Worm (Caenorhabditis elegans) whole organism, L1 larva: ENCODE results near the gene fbxa-167.

Experiments used
- C04F5.9 ChIP-seq: sonication (generic microtip); optimal IDR thresholded peaks from 2 replicates; lab custom pipeline; 2016; ENCODE audit warnings: missing genetic modification characterization, missing compliant biosample characterization
- C34B4.2 ChIP-seq: sonication (generic microtip); optimal IDR thresholded peaks from 2 replicates; lab custom pipeline; 2017; ENCODE audit warnings: mild to moderate bottlenecking, missing genetic modification characterization, missing compliant biosample characterization
- F16B12.6 ChIP-seq: fragments of 150-350 bp; optimal IDR thresholded peaks from 2 replicates; lab custom pipeline; 2014; ENCODE audit warnings: missing biosample characterization, missing genetic modification characterization
- Y116A8C.19 ChIP-seq: sonication (generic microtip); optimal IDR thresholded peaks from 2 replicates; lab custom pipeline; 2016; ENCODE audit warnings: missing compliant biosample characterization, missing genetic modification characterization, borderline replicate concordance
- aha-1 ChIP-seq: fragments of 150-350 bp; optimal IDR thresholded peaks from 2 replicates; lab custom pipeline; 2014; ENCODE audit warnings: missing biosample characterization, missing genetic modification characterization
- ama-1 ChIP-seq: fragments of 150-350 bp; optimal IDR thresholded peaks from 2 replicates; lab custom pipeline; 2014
- ceh-8 ChIP-seq: fragments of 200-800 bp; sonication (Bioruptor generic); optimal IDR thresholded peaks from 2 replicates; lab custom pipeline; 2018; ENCODE audit warnings: mild to moderate bottlenecking, missing genetic modification characterization, moderate library complexity, missing compliant biosample characterization
- ceh-82 ChIP-seq, 3 experiments: fragments of 150-350 bp in 1 of 3; sonication (generic microtip) in 2 of 3; optimal IDR thresholded peaks; 2 replicates each; lab custom pipeline; 2014 to 2017; ENCODE audit warnings: missing biosample characterization in 3 of 3, missing genetic modification characterization in 3 of 3
- dpl-1 ChIP-seq, 3 experiments: fragments of 150-350 bp in 2 of 3; sonication (generic microtip) in 1 of 3; optimal IDR thresholded peaks; 2 replicates each; lab custom pipeline; 2014 to 2017; ENCODE audit warnings: missing biosample characterization in 3 of 3, missing genetic modification characterization in 3 of 3, missing genetic modification reagents in 3 of 3
- egl-27 ChIP-seq, 2 experiments: fragments of 150-350 bp in 1 of 2; sonication (generic microtip); optimal IDR thresholded peaks; 3 replicates each; lab custom pipeline; 2017 to 2018; ENCODE audit warnings: missing biosample characterization in 2 of 2, missing genetic modification characterization in 2 of 2, missing genetic modification reagents in 2 of 2
- elt-3 ChIP-seq, 6 experiments: fragments of 150-350 bp in 1 of 6; sonication (generic microtip); optimal IDR thresholded peaks; 2 replicates each; lab custom pipeline; 2017 to 2018; ENCODE audit warnings: missing biosample characterization in 6 of 6, missing genetic modification characterization in 6 of 6, inconsistent platforms in 1 of 6
- ets-5 ChIP-seq: fragments of 200-800 bp; sonication (Bioruptor generic); IDR thresholded peaks from 2 replicates; pipeline ENCODE4 v1.3.6; 2022; ENCODE audit warnings: missing genetic modification characterization, missing compliant biosample characterization
- fkh-10 ChIP-seq: sonication (generic microtip); optimal IDR thresholded peaks from 2 replicates; lab custom pipeline; 2017; ENCODE audit warnings: missing biosample characterization, missing genetic modification reagents, missing genetic modification characterization
- fkh-4 ChIP-seq: sonication (generic microtip); optimal IDR thresholded peaks from 2 replicates; lab custom pipeline; 2016; ENCODE audit warnings: missing compliant biosample characterization, missing genetic modification characterization, borderline replicate concordance
- fkh-8 ChIP-seq: sonication (generic microtip); optimal IDR thresholded peaks from 2 replicates; lab custom pipeline; 2016; ENCODE audit warnings: mild to moderate bottlenecking, missing genetic modification characterization, missing compliant biosample characterization
- fos-1 ChIP-seq: fragments of 150-350 bp; optimal IDR thresholded peaks from 2 replicates; lab custom pipeline; 2014; ENCODE audit warnings: missing biosample characterization, missing genetic modification characterization
- hlh-17 ChIP-seq: fragments of 200-800 bp; sonication (Bioruptor generic); optimal IDR thresholded peaks from 2 replicates; lab custom pipeline; 2018; ENCODE audit warnings: missing genetic modification characterization, mild to moderate bottlenecking, missing compliant biosample characterization, moderate library complexity, borderline replicate concordance
- hlh-4 ChIP-seq: sonication (generic microtip); optimal IDR thresholded peaks from 2 replicates; lab custom pipeline; 2016; ENCODE audit warnings: mild to moderate bottlenecking, missing genetic modification characterization, missing compliant biosample characterization
- isw-1 ChIP-seq: fragments of 200-800 bp; sonication (Bioruptor generic); IDR thresholded peaks from 2 replicates; pipeline ENCODE4 v1.3.6; 2022; ENCODE audit warnings: missing genetic modification characterization, missing compliant biosample characterization
- jun-1 ChIP-seq: fragments of 150-350 bp; optimal IDR thresholded peaks from 2 replicates; lab custom pipeline; 2014; ENCODE audit warnings: missing biosample characterization, missing genetic modification reagents, missing genetic modification characterization
- lin-14 ChIP-seq: fragments of 200-800 bp; sonication (Bioruptor generic); optimal IDR thresholded peaks from 2 replicates; lab custom pipeline; 2018; ENCODE audit warnings: mild to moderate bottlenecking, missing genetic modification characterization, moderate library complexity, missing compliant biosample characterization
- lin-35 ChIP-seq, 2 experiments: fragments of 150-350 bp; optimal IDR thresholded peaks; 2 replicates each; lab custom pipeline; 2014; ENCODE audit warnings: missing biosample characterization in 2 of 2, missing genetic modification characterization in 2 of 2, missing genetic modification reagents in 2 of 2
- lin-39 ChIP-seq: fragments of 150-350 bp; optimal IDR thresholded peaks from 2 replicates; lab custom pipeline; 2014; ENCODE audit warnings: missing biosample characterization, missing genetic modification reagents, missing genetic modification characterization
- mdl-1 ChIP-seq, 2 experiments: fragments of 150-350 bp; optimal IDR thresholded peaks; 2 replicates each; lab custom pipeline; 2014 to 2017; ENCODE audit warnings: missing biosample characterization in 2 of 2, missing genetic modification characterization in 2 of 2, inconsistent platforms in 1 of 2
- nhr-11 ChIP-seq: fragments of 150-350 bp; optimal IDR thresholded peaks from 2 replicates; lab custom pipeline; 2014; ENCODE audit warnings: missing biosample characterization, missing genetic modification characterization
- nhr-19 ChIP-seq: fragments of 200-800 bp; sonication (Bioruptor generic); conservative IDR thresholded peaks from 2 replicates; pipeline ENCODE4 v1.3.6; 2022; ENCODE audit warnings: missing genetic modification characterization, missing compliant biosample characterization
- nhr-20 ChIP-seq: sonication (generic microtip); optimal IDR thresholded peaks from 2 replicates; lab custom pipeline; 2016; ENCODE audit warnings: mild to moderate bottlenecking, missing genetic modification characterization, missing compliant biosample characterization
- nhr-237 ChIP-seq: fragments of 150-350 bp; optimal IDR thresholded peaks from 2 replicates; lab custom pipeline; 2014; ENCODE audit warnings: missing biosample characterization, missing genetic modification characterization
- nhr-47 ChIP-seq: sonication (generic microtip); optimal IDR thresholded peaks from 2 replicates; lab custom pipeline; 2016; ENCODE audit warnings: mild to moderate bottlenecking, missing genetic modification characterization, moderate library complexity, missing compliant biosample characterization
- nhr-71 ChIP-seq: sonication (generic microtip); optimal IDR thresholded peaks from 2 replicates; lab custom pipeline; 2016; ENCODE audit warnings: mild to moderate bottlenecking, missing genetic modification characterization, moderate library complexity, missing compliant biosample characterization
- nhr-76 ChIP-seq: sonication (generic microtip); optimal IDR thresholded peaks from 2 replicates; lab custom pipeline; 2017; ENCODE audit warnings: missing biosample characterization, missing genetic modification characterization
- nhr-77 ChIP-seq: fragments of 150-350 bp; optimal IDR thresholded peaks from 2 replicates; lab custom pipeline; 2014; ENCODE audit warnings: missing biosample characterization, missing genetic modification characterization
- nhr-84 ChIP-seq: sonication (generic microtip); optimal IDR thresholded peaks from 2 replicates; lab custom pipeline; 2017; ENCODE audit warnings: missing biosample characterization, missing genetic modification characterization
- pag-3 ChIP-seq: sonication (generic microtip); optimal IDR thresholded peaks from 2 replicates; lab custom pipeline; 2017; ENCODE audit warnings: missing genetic modification characterization, mild to moderate bottlenecking, missing compliant biosample characterization, antibody characterized with exemption, borderline replicate concordance; ENCODE audit not compliant: insufficient read depth
- pqm-1 ChIP-seq: sonication (generic microtip); optimal IDR thresholded peaks from 3 replicates; lab custom pipeline; 2017; ENCODE audit warnings: missing biosample characterization, missing genetic modification characterization
- skn-1 ChIP-seq: fragments of 150-350 bp; optimal IDR thresholded peaks from 2 replicates; lab custom pipeline; 2014; ENCODE audit warnings: missing biosample characterization, missing genetic modification characterization
- snpc-4 ChIP-seq: fragments of 150-350 bp; optimal IDR thresholded peaks from 2 replicates; lab custom pipeline; 2014; ENCODE audit warnings: missing biosample characterization, missing genetic modification characterization
- snu-23 ChIP-seq: sonication (generic microtip); optimal IDR thresholded peaks from 2 replicates; lab custom pipeline; 2016; ENCODE audit warnings: missing genetic modification characterization, missing compliant biosample characterization
- sox-4 ChIP-seq: sonication (generic microtip); optimal IDR thresholded peaks from 2 replicates; lab custom pipeline; 2016; ENCODE audit warnings: missing genetic modification characterization, missing compliant biosample characterization
- sup-37 ChIP-seq: fragments of 200-800 bp; sonication (Bioruptor generic); optimal IDR thresholded peaks from 2 replicates; lab custom pipeline; 2018; ENCODE audit warnings: mild to moderate bottlenecking, missing genetic modification characterization, missing compliant biosample characterization
- unc-30 ChIP-seq: sonication (generic microtip); optimal IDR thresholded peaks from 2 replicates; lab custom pipeline; 2017; ENCODE audit warnings: missing biosample characterization, missing genetic modification characterization
- unc-86 ChIP-seq: sonication (generic microtip); optimal IDR thresholded peaks from 2 replicates; lab custom pipeline; 2016; ENCODE audit warnings: missing genetic modification characterization, missing compliant biosample characterization
- unc-98 ChIP-seq: fragments of 200-800 bp; sonication (Bioruptor generic); IDR thresholded peaks from 2 replicates; pipeline ENCODE4 v1.3.6; 2022; ENCODE audit warnings: missing genetic modification characterization, missing compliant biosample characterization
- vab-15 ChIP-seq: sonication (generic microtip); optimal IDR thresholded peaks from 2 replicates; lab custom pipeline; 2017; ENCODE audit warnings: missing genotype, mild to moderate bottlenecking, missing genetic modification characterization, missing compliant biosample characterization
- xbp-1 ChIP-seq: sonication (generic microtip); optimal IDR thresholded peaks from 2 replicates; lab custom pipeline; 2016; ENCODE audit warnings: missing genetic modification characterization, missing compliant biosample characterization
- zag-1 ChIP-seq: fragments of 150-350 bp; optimal IDR thresholded peaks from 2 replicates; lab custom pipeline; 2014; ENCODE audit warnings: missing biosample characterization, missing genetic modification characterization
- zip-4 ChIP-seq: fragments of 200-800 bp; sonication (Bioruptor generic); optimal IDR thresholded peaks from 2 replicates; lab custom pipeline; 2018; ENCODE audit warnings: mild to moderate bottlenecking, missing genetic modification characterization, moderate library complexity, missing compliant biosample characterization
- ztf-11 ChIP-seq, 2 experiments: sonication (generic microtip); optimal IDR thresholded peaks; 2 replicates each; lab custom pipeline; 2016 to 2017; ENCODE audit warnings: missing genetic modification characterization in 2 of 2, missing biosample characterization in 1 of 2, missing compliant biosample characterization in 1 of 2

fbxa-167 gene

DNA sequence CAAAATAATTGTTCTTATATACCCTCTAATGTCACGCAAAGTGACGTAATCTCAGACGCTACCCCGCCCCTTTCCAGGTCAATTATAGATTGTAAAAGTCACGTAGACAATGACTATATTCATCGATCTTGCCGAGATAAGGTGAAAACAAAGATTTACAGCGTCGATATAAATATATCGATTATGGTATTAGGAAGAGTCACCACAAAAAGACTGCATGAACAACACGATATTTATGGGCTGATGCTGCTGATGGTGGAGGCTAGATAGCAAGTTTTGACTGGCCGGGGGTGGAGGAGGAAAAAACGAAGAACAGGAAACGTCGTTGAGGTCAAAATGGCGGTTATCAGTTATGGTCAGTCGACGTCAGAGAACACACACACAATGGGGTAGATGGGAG, 2.7 kb upstream of the fbxa-167 start (continued):
- TF ChIP-seq pag-3: no peak
- TF ChIP-seq nhr-76: no peak
- no peak for TF ChIP-seq sup-37 (GFP tag; lab: Kevin White, UChicago)
- TF ChIP-seq dpl-1 (GFP tag; optimal IDR thresholded peaks at IDR 0.05; lab: Kevin White, UChicago): no peak
- TF ChIP-seq aha-1 (tag; lab: Kevin White, UChicago): no peak
- TF ChIP-seq vab-15 (tag; lab: Kevin White, UChicago): no peak
- TF ChIP-seq pqm-1 (tag; lab: Kevin White, UChicago): no peak
- TF ChIP-seq snu-23: peak; percentile 33
- no peak for TF ChIP-seq C34B4.2 (tag; lab: Kevin White, UChicago)
- TF ChIP-seq ceh-8: no peak
- TF ChIP-seq hlh-17: no peak
- TF ChIP-seq Y116A8C.19 (tag; lab: Kevin White, UChicago): no peak
- TF ChIP-seq C04F5.9: no peak
- no peak for TF ChIP-seq ama-1
- peak; percentile 48 for TF ChIP-seq lin-14 (GFP tag; lab: Kevin White, UChicago)
- no peak for TF ChIP-seq ets-5
- no peak for TF ChIP-seq skn-1 (tag; lab: Kevin White, UChicago)
- TF ChIP-seq lin-39 (tag; lab: Kevin White, UChicago): no peak
- peak in 1 of 2 experiments; percentile 20 for TF ChIP-seq mdl-1 (tag; optimal IDR thresholded peaks at IDR 0.05; lab: Kevin White, UChicago)
- no peak for TF ChIP-seq isw-1 (GFP tag; lab: Robert Waterston, UW)
- TF ChIP-seq zag-1: no peak
- no peak for TF ChIP-seq fkh-8 (tag; lab: Kevin White, UChicago)
- no peak for TF ChIP-seq unc-98 (GFP tag; lab: Robert Waterston, UW)
- TF ChIP-seq unc-86: no peak
- TF ChIP-seq ceh-82 (tag; optimal IDR thresholded peaks at IDR 0.05; lab: Kevin White, UChicago): no peak
- peak; percentile 52 for TF ChIP-seq nhr-71 (tag; lab: Kevin White, UChicago)
- TF ChIP-seq nhr-47 (tag; lab: Kevin White, UChicago): no peak
- peak in 1 of 2 experiments; percentile 62 for TF ChIP-seq lin-35 (GFP tag; optimal IDR thresholded peaks at IDR 0.05; lab: Kevin White, UChicago)
- TF ChIP-seq zip-4 (GFP tag; lab: Kevin White, UChicago): no peak
- no peak for TF ChIP-seq fkh-4 (tag; lab: Kevin White, UChicago)
- TF ChIP-seq hlh-4 (tag; lab: Kevin White, UChicago): no peak
- TF ChIP-seq xbp-1 (tag; lab: Kevin White, UChicago): no peak
- TF ChIP-seq nhr-11 (tag; lab: Kevin White, UChicago): no peak
- TF ChIP-seq nhr-237 (tag; lab: Kevin White, UChicago): no peak
- TF ChIP-seq nhr-19 (GFP tag; lab: Robert Waterston, UW): peak; percentile 59
- TF ChIP-seq fos-1 (tag; lab: Kevin White, UChicago): no peak
- no peak for TF ChIP-seq egl-27 (tag; optimal IDR thresholded peaks at IDR 0.05; lab: Kevin White, UChicago)
- no peak for TF ChIP-seq nhr-84 (tag; lab: Kevin White, UChicago)
- no peak for TF ChIP-seq F16B12.6 (tag; lab: Kevin White, UChicago)
- no peak for TF ChIP-seq sox-4
- TF ChIP-seq snpc-4: no peak
- TF ChIP-seq fkh-10: no peak
- no peak for TF ChIP-seq jun-1 (tag; lab: Kevin White, UChicago)
- peak; percentile 69 for TF ChIP-seq nhr-20 (tag; lab: Kevin White, UChicago)
- no peak for TF ChIP-seq unc-30 (tag; lab: Kevin White, UChicago)
- TF ChIP-seq elt-3 (tag; optimal IDR thresholded peaks at IDR 0.05; lab: Kevin White, UChicago): peak in 2 of 6 experiments; percentile 19 to 32
- TF ChIP-seq ztf-11 (tag; optimal IDR thresholded peaks at IDR 0.05; lab: Kevin White, UChicago): no peak
- TF ChIP-seq nhr-77 (tag; lab: Kevin White, UChicago): peak; percentile 10
